Worm (Caenorhabditis elegans): ENCODE measurements around the gene ubc-20.

DNA sequence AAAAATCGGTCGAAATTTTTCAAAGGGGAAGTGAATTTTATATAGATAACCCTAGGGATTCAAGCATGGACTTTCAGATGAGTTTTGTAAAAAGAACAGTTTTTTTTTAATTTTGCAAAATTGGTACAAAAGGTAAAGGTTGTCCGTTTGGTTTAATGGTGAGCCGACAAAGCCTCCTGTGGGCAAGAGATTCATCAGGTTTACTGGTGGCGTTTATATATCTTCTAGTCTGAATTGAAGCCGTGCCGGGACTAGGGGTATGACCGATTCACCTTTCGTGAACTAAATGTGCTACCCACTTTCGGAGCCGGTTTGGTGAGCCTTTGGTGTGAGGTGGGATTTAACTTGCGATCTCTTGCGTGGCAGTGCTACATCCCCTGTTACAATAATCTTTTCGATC is 10.5 kb upstream of the ubc-20 start:
- no peak for TF ChIP-seq gmeb-1 (tag; optimal IDR thresholded peaks at IDR 0.05)
- TF ChIP-seq nhr-12 (tag; optimal IDR thresholded peaks at IDR 0.05): no peak
- TF ChIP-seq ztf-11 (tag; optimal IDR thresholded peaks at IDR 0.05): no peak
- TF ChIP-seq elt-3 (tag; optimal IDR thresholded peaks at IDR 0.05): no peak
- TF ChIP-seq nhr-237 (tag; optimal IDR thresholded peaks at IDR 0.05): no peak
- TF ChIP-seq ceh-82 (tag; optimal IDR thresholded peaks at IDR 0.05): no peak
- TF ChIP-seq ztf-1 (GFP tag; conservative IDR thresholded peaks at IDR 0.05): no peak
- no peak for TF ChIP-seq ama-1 (optimal IDR thresholded peaks at IDR 0.05)
- no peak for TF ChIP-seq sem-4 (tag; optimal IDR thresholded peaks at IDR 0.05)
